Fruit fly (Drosophila melanogaster): Measurements from ENCODE around the gene Act5C.

Gene Act5C

DNA sequence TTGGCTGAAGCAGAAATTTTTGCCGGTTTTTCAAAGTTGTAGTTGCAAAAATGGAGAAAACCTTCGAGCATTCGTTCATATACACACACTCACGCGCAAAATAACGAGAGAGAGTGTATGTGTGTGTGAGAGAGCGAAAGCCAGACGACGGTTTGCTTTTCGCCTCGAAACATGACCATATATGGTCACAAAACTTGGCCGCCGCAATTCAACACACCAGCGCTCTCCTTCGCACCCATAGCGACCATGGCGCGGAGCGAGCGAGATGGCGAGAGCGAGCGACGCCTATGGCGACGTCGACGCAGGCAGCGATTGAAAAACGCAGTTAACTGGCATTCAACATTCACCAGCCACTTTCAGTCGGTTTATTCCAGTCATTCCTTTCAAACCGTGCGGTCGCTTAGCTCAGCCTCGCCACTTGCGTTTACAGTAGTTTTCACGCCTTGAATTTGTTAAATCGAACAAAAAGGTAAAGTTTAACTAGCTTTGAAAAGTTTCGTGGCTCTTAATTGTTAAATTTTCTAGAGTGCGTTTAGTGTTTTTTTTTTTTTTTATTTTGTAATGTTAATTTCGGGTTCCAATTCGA lies 1.1 kb downstream of the Act5C start (continued):
- TF ChIP-seq Dll (GFP tag; IDR thresholded peaks at IDR 0.05; ENCODE audit: partially characterized antibody) (0 out of 4 replicates have a peak, but pooled peaks have one; percentile 34), ftz-f1 (GFP tag; optimal IDR thresholded peaks at IDR 0.05) (peak; percentile 86), CG18011 (GFP tag; optimal IDR thresholded peaks at IDR 0.05) (no peak), Drgx (GFP tag; IDR thresholded peaks at IDR 0.05) (0 out of 2 replicates have a peak, but pooled peaks have one; percentile 38), CG17568 (GFP tag; optimal IDR thresholded peaks at IDR 0.05) (no peak), twi (tag; optimal IDR thresholded peaks at IDR 0.05) (no peak), vfl (GFP tag; optimal IDR thresholded peaks at IDR 0.05) (no peak), CG7839 (tag; optimal IDR thresholded peaks at IDR 0.05) (no peak), CG9437 (GFP tag; optimal IDR thresholded peaks at IDR 0.05) (no peak), CG5953 (GFP tag; IDR thresholded peaks at IDR 0.05) (no peak), tgo (GFP tag; IDR thresholded peaks at IDR 0.05) (no peak), knrl (GFP tag; IDR thresholded peaks at IDR 0.05; ENCODE audit: partially characterized antibody) (0 out of 3 replicates have a peak, but pooled peaks have one; percentile 22), ato (GFP tag; IDR thresholded peaks at IDR 0.05; ENCODE audit: partially characterized antibody) (0 out of 2 replicates have a peak, but pooled peaks have one; percentile 20), CG11696 (GFP tag; IDR thresholded peaks at IDR 0.05) (0 out of 2 replicates have a peak, but pooled peaks have one; percentile 11), tx (GFP tag; optimal IDR thresholded peaks at IDR 0.05) (no peak), HmgD (GFP tag; optimal IDR thresholded peaks at IDR 0.05) (peak; percentile 59), Atf-2 (GFP tag; optimal IDR thresholded peaks at IDR 0.05) (no peak), Bdp1 (GFP tag; optimal IDR thresholded peaks at IDR 0.05) (no peak), Poxn (GFP tag; IDR thresholded peaks at IDR 0.05) (no peak), insv (GFP tag; optimal IDR thresholded peaks at IDR 0.05) (peak in 1 of 2 experiments; percentile 37), CG4328 (GFP tag; optimal IDR thresholded peaks at IDR 0.05) (no peak), gsb (GFP tag; IDR thresholded peaks at IDR 0.05) (no peak), da (GFP tag; optimal IDR thresholded peaks at IDR 0.05) (peak; percentile 5), CG17385 (GFP tag; optimal IDR thresholded peaks at IDR 0.05) (no peak), CG31365 (tag; optimal IDR thresholded peaks at IDR 0.05) (no peak), CG7556 (GFP tag; optimal IDR thresholded peaks at IDR 0.05) (no peak), kni (GFP tag; optimal IDR thresholded peaks at IDR 0.05) (peak; percentile 35), Blimp-1 (GFP tag; optimal IDR thresholded peaks at IDR 0.05) (no peak), H2.0 (GFP tag; IDR thresholded peaks at IDR 0.05) (no peak), BEAF-32 (GFP tag; optimal IDR thresholded peaks at IDR 0.05) (no peak), CG10267 (tag; optimal IDR thresholded peaks at IDR 0.05) (peak; percentile 17), chm (GFP tag; IDR thresholded peaks at IDR 0.05) (peak; percentile 64; the same call in 1 of the 2 replicates), gcm (GFP tag; optimal IDR thresholded peaks at IDR 0.05) (peak; percentile 26), z (GFP tag; IDR thresholded peaks at IDR 0.05) (no peak), h (optimal IDR thresholded peaks at IDR 0.05) (no peak), CG4404 (GFP tag; IDR thresholded peaks at IDR 0.05) (no peak), eve (GFP tag; optimal IDR thresholded peaks at IDR 0.05) (no peak), CG6765 (GFP tag; optimal IDR thresholded peaks at IDR 0.05) (peak; percentile 24), CG17802 (tag; optimal IDR thresholded peaks at IDR 0.05) (no peak), CG8359 (GFP tag; optimal IDR thresholded peaks at IDR 0.05; ENCODE audit: borderline replicate concordance) (no peak), sqz (GFP tag; optimal IDR thresholded peaks at IDR 0.05) (peak; percentile 28), abd-A (tag; optimal IDR thresholded peaks at IDR 0.05) (peak; percentile 83), grn (GFP tag; optimal IDR thresholded peaks at IDR 0.05) (no peak), ERR (GFP tag; optimal IDR thresholded peaks at IDR 0.05) (no peak), tin (GFP tag; optimal IDR thresholded peaks at IDR 0.05) (no peak), Side (GFP tag; optimal IDR thresholded peaks at IDR 0.05) (peak; percentile 33), CG10366 (GFP tag; IDR thresholded peaks at IDR 0.05) (no peak), CG8281 (tag; optimal IDR thresholded peaks at IDR 0.05) (no peak), stc (GFP tag; IDR thresholded peaks at IDR 0.05) (no peak), B-H2 (GFP tag; optimal IDR thresholded peaks at IDR 0.05) (peak; percentile 34)

Measured in whole organism, embryonic.